Worm (Caenorhabditis elegans) whole organism, L4 larva: ENCODE data around the gene Y22D7AL.11.

ENCODE experiments used
- D1046.2 ChIP-seq: fragments of 200-800 bp; sonication (Bioruptor generic); IDR thresholded peaks from 2 replicates; pipeline ENCODE4 v1.3.6; 2022; ENCODE audit warnings: missing genetic modification characterization, missing compliant biosample characterization
- F44E2.7 ChIP-seq: fragments of 200-800 bp; sonication (Bioruptor generic); IDR thresholded peaks from 2 replicates; pipeline ENCODE4 v2.1.2; 2022; ENCODE audit warnings: missing genetic modification characterization, missing compliant biosample characterization
- R02D3.7 ChIP-seq: fragments of 150-350 bp; sonication (generic microtip); optimal IDR thresholded peaks from 3 replicates; lab custom pipeline; 2014; ENCODE audit warnings: missing biosample characterization, missing genetic modification characterization
- Y105C5A.15 ChIP-seq: fragments of 200-800 bp; sonication (Bioruptor generic); IDR thresholded peaks from 2 replicates; pipeline ENCODE4 v1.3.6; 2022; ENCODE audit warnings: missing genetic modification characterization, missing compliant biosample characterization
- Y48G9A.11 ChIP-seq: fragments of 200-800 bp; sonication (Bioruptor generic); IDR thresholded peaks from 2 replicates; pipeline ENCODE4 v1.3.6; 2022; ENCODE audit warnings: missing genetic modification reagents, missing genetic modification characterization, missing compliant biosample characterization
- Y5F2A.4 ChIP-seq: fragments of 200-800 bp; sonication (Bioruptor generic); optimal IDR thresholded peaks from 2 replicates; lab custom pipeline; 2018; ENCODE audit warnings: mild to moderate bottlenecking, missing genetic modification characterization, missing compliant biosample characterization
- Y75B8A.6 ChIP-seq: fragments of 200-800 bp; sonication (Bioruptor generic); IDR thresholded peaks from 2 replicates; pipeline ENCODE4 v1.3.6; 2022; ENCODE audit warnings: missing genetic modification reagents, missing genetic modification characterization, missing compliant biosample characterization
- aha-1 ChIP-seq: fragments of 150-350 bp; peaks from one replicate; lab custom pipeline; 2014; ENCODE audit warnings: missing biosample characterization, missing genetic modification characterization
- ama-1 ChIP-seq: fragments of 150-350 bp; optimal IDR thresholded peaks from 2 replicates; lab custom pipeline; 2014; ENCODE audit warnings: inconsistent platforms, mixed read lengths
- arid-1 ChIP-seq: fragments of 200-800 bp; sonication (Bioruptor generic); conservative IDR thresholded peaks from 2 replicates; pipeline ENCODE4 v1.3.6; 2022; ENCODE audit warnings: missing genetic modification reagents, missing genetic modification characterization, missing compliant biosample characterization
- attf-4 ChIP-seq: sonication (generic microtip); optimal IDR thresholded peaks from 3 replicates; lab custom pipeline; 2017; ENCODE audit warnings: missing biosample characterization, missing genetic modification characterization
- ceh-20 ChIP-seq: fragments of 200-800 bp; sonication (Bioruptor generic); IDR thresholded peaks from 2 replicates; pipeline ENCODE4 v1.3.6; 2022; ENCODE audit warnings: missing genetic modification reagents, missing genetic modification characterization, missing compliant biosample characterization
- ceh-44 ChIP-seq: fragments of 200-800 bp; sonication (Bioruptor generic); IDR thresholded peaks from 2 replicates; pipeline ENCODE4 v1.3.6; 2022; ENCODE audit warnings: missing genetic modification reagents, missing genetic modification characterization, missing compliant biosample characterization
- ceh-82 ChIP-seq: sonication (generic microtip); optimal IDR thresholded peaks from 2 replicates; lab custom pipeline; 2017; ENCODE audit warnings: missing biosample characterization, missing genetic modification characterization
- ctbp-1 ChIP-seq: fragments of 200-800 bp; sonication (Bioruptor generic); IDR thresholded peaks from 2 replicates; pipeline ENCODE4 v1.3.6; 2022; ENCODE audit warnings: missing genetic modification reagents, missing genetic modification characterization, missing compliant biosample characterization
- dmd-6 ChIP-seq: fragments of 200-800 bp; sonication (Bioruptor generic); IDR thresholded peaks from 2 replicates; pipeline ENCODE4 v1.3.6; 2022; ENCODE audit warnings: missing genetic modification reagents, missing genetic modification characterization, missing compliant biosample characterization
- dmd-8 ChIP-seq: fragments of 200-800 bp; sonication (Bioruptor generic); IDR thresholded peaks from 2 replicates; pipeline ENCODE4 v1.3.6; 2022; ENCODE audit warnings: missing genetic modification characterization, missing compliant biosample characterization
- dmd-9 ChIP-seq: fragments of 200-800 bp; sonication (Bioruptor generic); IDR thresholded peaks from 2 replicates; pipeline ENCODE4 v1.3.6; 2022; ENCODE audit warnings: missing genetic modification reagents, missing genetic modification characterization, missing compliant biosample characterization
- egl-43 ChIP-seq: fragments of 200-800 bp; sonication (Bioruptor generic); IDR thresholded peaks from 2 replicates; pipeline ENCODE4 v1.3.6; 2022; ENCODE audit warnings: missing genetic modification reagents, missing genetic modification characterization, missing compliant biosample characterization
- hlh-30 ChIP-seq: sonication (generic microtip); optimal IDR thresholded peaks from 2 replicates; lab custom pipeline; 2017; ENCODE audit warnings: antibody characterized with exemption, mild to moderate bottlenecking, missing genetic modification characterization, missing compliant biosample characterization; ENCODE audit not compliant: insufficient read depth
- lim-7 ChIP-seq: fragments of 200-800 bp; sonication (Bioruptor generic); IDR thresholded peaks from 2 replicates; pipeline ENCODE4 v1.3.6; 2022; ENCODE audit warnings: missing genetic modification characterization, missing compliant biosample characterization
- lin-1 ChIP-seq: fragments of 200-800 bp; sonication (Bioruptor generic); IDR thresholded peaks from 2 replicates; pipeline ENCODE4 v1.3.6; 2022; ENCODE audit warnings: missing genetic modification reagents, missing genetic modification characterization, missing compliant biosample characterization
- lin-15B ChIP-seq: fragments of 150-350 bp; sonication (generic microtip); optimal IDR thresholded peaks from 3 replicates; lab custom pipeline; 2014; ENCODE audit warnings: missing biosample characterization, missing genetic modification characterization
- lin-38 ChIP-seq: fragments of 200-800 bp; sonication (Bioruptor generic); IDR thresholded peaks from 2 replicates; pipeline ENCODE4 v1.3.6; 2022; ENCODE audit warnings: missing genetic modification reagents, missing genetic modification characterization, missing compliant biosample characterization
- lin-39 ChIP-seq: fragments of 150-350 bp; optimal IDR thresholded peaks from 2 replicates; lab custom pipeline; 2014; ENCODE audit warnings: missing biosample characterization, missing genetic modification reagents, missing genetic modification characterization
- madf-5 ChIP-seq, 2 experiments: fragments of 200-800 bp; sonication (Bioruptor generic); IDR thresholded peaks; 2 replicates each; pipeline ENCODE4 v1.3.6; 2022; ENCODE audit warnings: missing compliant biosample characterization in 2 of 2, missing genetic modification characterization in 2 of 2
- madf-9 ChIP-seq: fragments of 200-800 bp; sonication (Bioruptor generic); conservative IDR thresholded peaks from 2 replicates; pipeline ENCODE4 v1.3.6; 2022; ENCODE audit warnings: missing genetic modification reagents, missing genetic modification characterization, missing compliant biosample characterization
- mdt-29 ChIP-seq: fragments of 200-800 bp; sonication (Bioruptor generic); IDR thresholded peaks from 2 replicates; pipeline ENCODE4 v1.3.6; 2022; ENCODE audit warnings: missing genetic modification reagents, missing genetic modification characterization, missing compliant biosample characterization
- mep-1 ChIP-seq: fragments of 150-350 bp; sonication (generic microtip); optimal IDR thresholded peaks from 3 replicates; lab custom pipeline; 2014; ENCODE audit warnings: missing biosample characterization, missing genetic modification characterization
- mes-2 ChIP-seq: sonication (generic microtip); optimal IDR thresholded peaks from 2 replicates; lab custom pipeline; 2016; ENCODE audit warnings: missing genotype, mild to moderate bottlenecking, missing genetic modification characterization, missing compliant biosample characterization; ENCODE audit not compliant: poor library complexity, severe bottlenecking
- mxl-3 ChIP-seq: fragments of 200-800 bp; sonication (Bioruptor generic); optimal IDR thresholded peaks from 2 replicates; lab custom pipeline; 2018; ENCODE audit warnings: mild to moderate bottlenecking, missing genetic modification characterization, missing compliant biosample characterization
- nhr-102 ChIP-seq: sonication (generic microtip); optimal IDR thresholded peaks from 2 replicates; lab custom pipeline; 2016; ENCODE audit warnings: mild to moderate bottlenecking, missing genetic modification characterization, moderate library complexity, missing compliant biosample characterization
- nhr-111 ChIP-seq: fragments of 200-800 bp; sonication (Bioruptor generic); optimal IDR thresholded peaks from 2 replicates; lab custom pipeline; 2018; ENCODE audit warnings: mild to moderate bottlenecking, missing genetic modification characterization, missing compliant biosample characterization
- nhr-25 ChIP-seq: sonication (generic microtip); optimal IDR thresholded peaks from 2 replicates; lab custom pipeline; 2017; ENCODE audit warnings: missing genetic modification characterization, mild to moderate bottlenecking, missing compliant biosample characterization, antibody characterized with exemption, moderate library complexity, borderline replicate concordance; ENCODE audit not compliant: insufficient read depth
- nhr-42 ChIP-seq: fragments of 200-800 bp; sonication (Bioruptor generic); IDR thresholded peaks from 2 replicates; pipeline ENCODE4 v1.3.6; 2022; ENCODE audit warnings: missing genetic modification characterization, missing compliant biosample characterization
- pha-4 ChIP-seq, 2 experiments: fragments of 150-350 bp in 1 of 2; fragments of 200-800 bp in 1 of 2; sonication (Bioruptor generic) in 1 of 2; IDR thresholded peaks in 1 of 2; optimal IDR thresholded peaks in 1 of 2; 2 replicates each; pipeline versions ENCODE4 v1.3.6 to Lab custom; 2014 to 2022; ENCODE audit warnings: missing genetic modification characterization in 2 of 2, missing genetic modification reagents in 2 of 2, missing biosample characterization in 1 of 2, missing compliant biosample characterization in 1 of 2
- snpc-1.2 ChIP-seq: fragments of 200-800 bp; sonication (Bioruptor generic); IDR thresholded peaks from 2 replicates; pipeline ENCODE4 v1.3.6; 2022; ENCODE audit warnings: missing genetic modification reagents, missing genetic modification characterization, missing compliant biosample characterization
- unc-130 ChIP-seq: sonication (generic microtip); optimal IDR thresholded peaks from 2 replicates; lab custom pipeline; 2016; ENCODE audit warnings: missing genetic modification reagents, missing genetic modification characterization, missing compliant biosample characterization
- vab-7 ChIP-seq: fragments of 200-800 bp; sonication (Bioruptor generic); IDR thresholded peaks from 2 replicates; pipeline ENCODE4 v1.3.6; 2022; ENCODE audit warnings: missing genetic modification reagents, missing genetic modification characterization, missing compliant biosample characterization
- zip-2 ChIP-seq: fragments of 150-350 bp; optimal IDR thresholded peaks from 2 replicates; lab custom pipeline; 2014; ENCODE audit warnings: missing biosample characterization, missing genetic modification characterization
- ztf-11 ChIP-seq: fragments of 150-350 bp; optimal IDR thresholded peaks from 2 replicates; lab custom pipeline; 2014; ENCODE audit warnings: missing biosample characterization, missing genetic modification characterization

Y22D7AL.11 gene

DNA sequence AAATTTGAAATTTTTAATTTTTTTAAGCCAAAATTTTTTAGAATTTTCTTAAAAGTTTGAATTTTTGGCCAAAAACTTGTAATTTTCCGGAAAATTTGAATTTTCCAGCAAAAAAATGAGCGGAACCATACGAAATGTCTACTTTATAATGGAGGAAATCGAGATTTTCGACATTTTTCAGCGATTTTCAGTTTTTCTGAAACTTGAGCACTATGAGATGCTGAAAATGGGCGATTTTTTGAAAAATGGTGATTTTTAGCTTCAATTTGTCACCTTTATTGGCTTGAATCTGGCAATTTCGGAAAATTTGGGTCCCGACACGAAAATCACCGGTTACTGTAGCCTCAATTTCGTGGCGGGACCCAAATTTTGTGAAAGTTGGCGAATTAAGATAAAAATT is 7.6 kb downstream of the Y22D7AL.11 start, which contains the start of gene Y22D7AL.4 (continued):
- no peak for TF ChIP-seq zip-2 (tag; lab: Kevin White, UChicago)
- TF ChIP-seq dmd-6 (GFP tag; lab: Robert Waterston, UW), result no peak
- TF ChIP-seq mes-2, result no peak
- no peak for TF ChIP-seq mxl-3 (GFP tag; lab: Kevin White, UChicago)
- 0 out of 2 replicates have a peak, but pooled peaks have one; percentile 27 for TF ChIP-seq mdt-29 (GFP tag; lab: Robert Waterston, UW)
- TF ChIP-seq lin-39 (tag; lab: Kevin White, UChicago), result no peak
- no peak for TF ChIP-seq ceh-20
- TF ChIP-seq attf-4 (tag; lab: Kevin White, UChicago), result no peak
- TF ChIP-seq Y75B8A.6 (GFP tag; lab: Robert Waterston, UW), result no peak
- TF ChIP-seq nhr-25 (tag; lab: Kevin White, UChicago), result no peak
- no peak for TF ChIP-seq vab-7
- no peak for TF ChIP-seq R02D3.7 (tag; lab: Kevin White, UChicago)
- no peak for TF ChIP-seq egl-43 (GFP tag; lab: Robert Waterston, UW)

- TF ChIP-seq F44E2.7, result 0 out of 2 replicates have a peak, but pooled peaks have one; percentile 15
- no peak for TF ChIP-seq lin-15B (tag; lab: Kevin White, UChicago)
- TF ChIP-seq aha-1 (tag; lab: Kevin White, UChicago), result peak; percentile 33
- peak; percentile 67; the same call in 1 of the 2 replicates for TF ChIP-seq D1046.2 (GFP tag; lab: Robert Waterston, UW)
- 0 out of 2 replicates have a peak, but pooled peaks have one; percentile 10 for TF ChIP-seq Y105C5A.15
- TF ChIP-seq dmd-9 (GFP tag; lab: Robert Waterston, UW), result 0 out of 2 replicates have a peak, but pooled peaks have one; percentile 47
- peak; percentile 73 for TF ChIP-seq ctbp-1 (GFP tag; lab: Robert Waterston, UW)
- peak; percentile 56; the same call in 1 of the 2 replicates for TF ChIP-seq snpc-1.2 (GFP tag; lab: Robert Waterston, UW)
- peak; percentile 47 for TF ChIP-seq ama-1 (lab: Kevin White, UChicago)
- no peak for TF ChIP-seq ceh-44 (GFP tag; lab: Robert Waterston, UW)
- TF ChIP-seq lim-7 (GFP tag; lab: Robert Waterston, UW), result peak; percentile 67; the same call in 1 of the 2 replicates
- TF ChIP-seq unc-130 (GFP tag; lab: Kevin White, UChicago), result peak; percentile 51
- TF ChIP-seq mdt-29 (GFP tag; lab: Robert Waterston, UW), result 0 out of 2 replicates have a peak, but pooled peaks have one; percentile 47
- peak; percentile 28 for TF ChIP-seq mep-1 (tag; lab: Kevin White, UChicago)
- TF ChIP-seq vab-7, result peak; percentile 43; the same call in 1 of the 2 replicates
- peak; percentile 46 for TF ChIP-seq lin-38 (GFP tag; lab: Robert Waterston, UW)
- 0 out of 2 replicates have a peak, but pooled peaks have one; percentile 18 for TF ChIP-seq madf-9 (GFP tag; lab: Robert Waterston, UW)
- TF ChIP-seq nhr-102, result peak; percentile 12
- TF ChIP-seq lin-1 (GFP tag; lab: Robert Waterston, UW), result 0 out of 2 replicates have a peak, but pooled peaks have one; percentile 40
- peak; percentile 81 for TF ChIP-seq arid-1 (GFP tag; lab: Robert Waterston, UW)
- peak; percentile 73 for TF ChIP-seq pha-4 (GFP tag; IDR thresholded peaks at IDR 0.05; lab: Robert Waterston, UW)
- TF ChIP-seq pha-4 (tag; optimal IDR thresholded peaks at IDR 0.05; lab: Kevin White, UChicago), result no peak
- TF ChIP-seq ztf-11 (tag; lab: Kevin White, UChicago), result no peak
- TF ChIP-seq madf-5 (GFP tag; IDR thresholded peaks at IDR 0.05; lab: Robert Waterston, UW), result peak in 1 of 2 experiments; percentile 63; a peak in 1 of 4 replicates
- TF ChIP-seq Y5F2A.4, result peak; percentile 30
- TF ChIP-seq hlh-30 (tag; lab: Kevin White, UChicago), result no peak
- TF ChIP-seq egl-43 (GFP tag; lab: Robert Waterston, UW), result peak; percentile 83
- TF ChIP-seq ceh-82 (tag; lab: Kevin White, UChicago), result no peak
- peak; percentile 63 for TF ChIP-seq Y48G9A.11 (GFP tag; lab: Robert Waterston, UW)
- no peak for TF ChIP-seq R02D3.7 (tag; lab: Kevin White, UChicago)
- TF ChIP-seq dmd-8, result 0 out of 2 replicates have a peak, but pooled peaks have one; percentile 15
- peak; percentile 44 for TF ChIP-seq nhr-111 (GFP tag; lab: Kevin White, UChicago)
- TF ChIP-seq nhr-42 (GFP tag; lab: Robert Waterston, UW), result no peak
These were observed 8.4 kb downstream of the Y22D7AL.11 start for ce11 chrIII:1625660-1626275.
